Worm (Caenorhabditis elegans) whole organism, early embryonic: ENCODE data around the gene T26H10.2.

Source experiments
- B0310.2 ChIP-seq: sonication (generic microtip); optimal IDR thresholded peaks from 2 replicates; lab custom pipeline; 2016; ENCODE audit warnings: mild to moderate bottlenecking, missing genetic modification characterization, missing compliant biosample characterization
- ama-1 ChIP-seq: fragments of 150-350 bp; optimal IDR thresholded peaks from 2 replicates; lab custom pipeline; 2014
- ets-7 ChIP-seq: sonication (generic microtip); optimal IDR thresholded peaks from 2 replicates; lab custom pipeline; 2016; ENCODE audit warnings: missing genotype, missing genetic modification characterization, missing compliant biosample characterization
- flt-1 ChIP-seq: fragments of 200-800 bp; sonication (Bioruptor generic); IDR thresholded peaks from 2 replicates; pipeline ENCODE4 v1.3.6; 2022; ENCODE audit warnings: missing genetic modification characterization, missing compliant biosample characterization
- hmg-4 ChIP-seq: fragments of 200-800 bp; sonication (Bioruptor generic); optimal IDR thresholded peaks from 2 replicates; lab custom pipeline; 2018; ENCODE audit warnings: mild to moderate bottlenecking, missing genetic modification characterization, missing compliant biosample characterization
- hnd-1 ChIP-seq: sonication (generic microtip); optimal IDR thresholded peaks from 2 replicates; lab custom pipeline; 2016; ENCODE audit warnings: missing genetic modification characterization, missing compliant biosample characterization
- sea-1 ChIP-seq: fragments of 200-800 bp; sonication (Bioruptor generic); conservative IDR thresholded peaks from 2 replicates; pipeline ENCODE4 v1.3.6; 2022; ENCODE audit warnings: missing genetic modification characterization, missing compliant biosample characterization

DNA sequence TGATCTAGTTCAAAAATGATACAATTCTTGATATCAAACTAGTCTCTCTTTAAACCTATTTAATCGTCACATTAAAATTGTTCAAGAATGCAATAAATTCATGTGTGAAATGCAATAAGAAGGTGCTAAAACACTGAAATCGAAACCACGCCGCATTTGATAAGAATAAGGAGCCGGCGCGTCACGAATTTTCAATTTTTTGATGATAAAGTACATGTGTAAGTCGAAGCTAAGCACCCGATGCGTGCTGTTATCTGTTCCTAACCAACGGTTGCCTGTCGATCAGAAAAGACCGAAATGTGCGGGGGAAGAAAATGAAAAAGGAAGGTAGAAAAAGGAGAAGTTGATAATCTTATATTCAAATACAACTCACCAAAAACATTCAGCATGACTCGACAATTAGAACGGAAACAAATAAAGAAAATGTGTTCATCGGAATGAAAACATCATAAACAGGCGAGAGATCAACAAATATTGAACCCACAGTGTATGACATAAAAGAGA lies 45.8 kb upstream of the T26H10.2 start, which contains the start of gene aat-6:
- TF ChIP-seq flt-1 (GFP tag; lab: Robert Waterston, UW) (no peak), B0310.2 (tag; lab: Kevin White, UChicago) (no peak), ets-7 (tag; lab: Kevin White, UChicago) (no peak), ama-1 (lab: Kevin White, UChicago) (no peak), hmg-4 (no peak), hnd-1 (tag; lab: Kevin White, UChicago) (no peak), sea-1 (GFP tag; lab: Robert Waterston, UW) (no peak)
